Worm (Caenorhabditis elegans) whole organism, late embryonic: ENCODE results near the gene sams-5.

ENCODE experiments used
- C08G9.2 ChIP-seq: sonication (generic microtip); optimal IDR thresholded peaks from 2 replicates; lab custom pipeline; 2016; ENCODE audit warnings: mild to moderate bottlenecking, missing genetic modification characterization, moderate library complexity, missing compliant biosample characterization
- C38D4.7 ChIP-seq: fragments of 200-800 bp; sonication (Bioruptor generic); optimal IDR thresholded peaks from 2 replicates; lab custom pipeline; 2018; ENCODE audit warnings: mild to moderate bottlenecking, missing genetic modification characterization, moderate library complexity, missing compliant biosample characterization
- K09A11.1 ChIP-seq: sonication (generic microtip); optimal IDR thresholded peaks from 2 replicates; lab custom pipeline; 2017; ENCODE audit warnings: antibody characterized with exemption, mild to moderate bottlenecking, missing genetic modification characterization, missing compliant biosample characterization; ENCODE audit not compliant: insufficient read depth
- T23F11.4 ChIP-seq: fragments of 200-800 bp; sonication (Bioruptor generic); optimal IDR thresholded peaks from 2 replicates; lab custom pipeline; 2018; ENCODE audit warnings: mild to moderate bottlenecking, missing genetic modification characterization, missing compliant biosample characterization
- ama-1 ChIP-seq: fragments of 150-350 bp; optimal IDR thresholded peaks from 2 replicates; lab custom pipeline; 2014
- ceh-18 ChIP-seq: sonication (generic microtip); optimal IDR thresholded peaks from 2 replicates; lab custom pipeline; 2016; ENCODE audit warnings: missing genetic modification characterization, missing compliant biosample characterization
- ceh-19 ChIP-seq: fragments of 200-800 bp; sonication (Bioruptor generic); optimal IDR thresholded peaks from 2 replicates; lab custom pipeline; 2018; ENCODE audit warnings: mild to moderate bottlenecking, missing genetic modification characterization, missing compliant biosample characterization
- ceh-2 ChIP-seq: sonication (generic microtip); optimal IDR thresholded peaks from 2 replicates; lab custom pipeline; 2016; ENCODE audit warnings: missing genotype, missing genetic modification characterization, missing compliant biosample characterization
- ceh-22 ChIP-seq: sonication (generic microtip); optimal IDR thresholded peaks from 2 replicates; lab custom pipeline; 2017; ENCODE audit warnings: missing biosample characterization, missing genetic modification characterization
- ceh-24 ChIP-seq: sonication (generic microtip); optimal IDR thresholded peaks from 2 replicates; lab custom pipeline; 2016; ENCODE audit warnings: mild to moderate bottlenecking, missing genetic modification characterization, missing compliant biosample characterization
- ceh-30 ChIP-seq: fragments of 150-350 bp; optimal IDR thresholded peaks from 2 replicates; lab custom pipeline; 2014; ENCODE audit warnings: missing biosample characterization, missing genetic modification characterization
- ceh-31 ChIP-seq: sonication (generic microtip); optimal IDR thresholded peaks from 2 replicates; lab custom pipeline; 2016; ENCODE audit warnings: missing genetic modification characterization, missing compliant biosample characterization
- ceh-45 ChIP-seq: fragments of 200-800 bp; sonication (Bioruptor generic); IDR thresholded peaks from 2 replicates; pipeline ENCODE4 v1.3.6; 2022; ENCODE audit warnings: missing genetic modification reagents, missing genetic modification characterization, missing compliant biosample characterization
- ceh-6 ChIP-seq: fragments of 200-800 bp; sonication (Bioruptor generic); optimal IDR thresholded peaks from 2 replicates; lab custom pipeline; 2018; ENCODE audit warnings: mild to moderate bottlenecking, missing genetic modification characterization, missing compliant biosample characterization
- ceh-9 ChIP-seq: sonication (generic microtip); optimal IDR thresholded peaks from 2 replicates; lab custom pipeline; 2016; ENCODE audit warnings: mild to moderate bottlenecking, missing genetic modification characterization, inconsistent platforms, missing compliant biosample characterization
- che-1 ChIP-seq: sonication (generic microtip); optimal IDR thresholded peaks from 2 replicates; lab custom pipeline; 2016; ENCODE audit warnings: mild to moderate bottlenecking, missing genetic modification characterization, missing compliant biosample characterization
- dmd-4 ChIP-seq: sonication (generic microtip); optimal IDR thresholded peaks from 2 replicates; lab custom pipeline; 2016; ENCODE audit warnings: borderline replicate concordance, missing genetic modification characterization, missing compliant biosample characterization
- elt-2 ChIP-seq: sonication (generic microtip); optimal IDR thresholded peaks from 2 replicates; lab custom pipeline; 2016; ENCODE audit warnings: missing genetic modification reagents, missing genetic modification characterization, missing compliant biosample characterization
- elt-4 ChIP-seq: sonication (generic microtip); optimal IDR thresholded peaks from 2 replicates; lab custom pipeline; 2016; ENCODE audit warnings: missing genetic modification characterization, missing compliant biosample characterization
- ets-4 ChIP-seq: sonication (generic microtip); optimal IDR thresholded peaks from 2 replicates; lab custom pipeline; 2016; ENCODE audit warnings: missing genetic modification characterization, missing compliant biosample characterization
- fkh-10 ChIP-seq: fragments of 150-350 bp; optimal IDR thresholded peaks from 2 replicates; lab custom pipeline; 2014; ENCODE audit warnings: missing biosample characterization, missing genetic modification reagents, missing genetic modification characterization
- fkh-6 ChIP-seq: sonication (generic microtip); optimal IDR thresholded peaks from 2 replicates; lab custom pipeline; 2016; ENCODE audit warnings: missing genetic modification characterization, missing compliant biosample characterization
- gmeb-2 ChIP-seq: sonication (generic microtip); optimal IDR thresholded peaks from 2 replicates; lab custom pipeline; 2016; ENCODE audit warnings: missing genetic modification characterization, inconsistent platforms, missing compliant biosample characterization
- hlh-13 ChIP-seq: fragments of 200-800 bp; sonication (Bioruptor generic); optimal IDR thresholded peaks from 2 replicates; lab custom pipeline; 2018; ENCODE audit warnings: mild to moderate bottlenecking, missing genetic modification characterization, missing compliant biosample characterization
- hlh-15 ChIP-seq: sonication (generic microtip); optimal IDR thresholded peaks from 2 replicates; lab custom pipeline; 2016; ENCODE audit warnings: missing genetic modification characterization, missing compliant biosample characterization
- hlh-6 ChIP-seq: sonication (generic microtip); optimal IDR thresholded peaks from 2 replicates; lab custom pipeline; 2016; ENCODE audit warnings: missing genotype, missing genetic modification characterization, missing compliant biosample characterization
- hlh-8 ChIP-seq: sonication (generic microtip); optimal IDR thresholded peaks from 2 replicates; lab custom pipeline; 2016; ENCODE audit warnings: missing genotype, missing genetic modification characterization, missing compliant biosample characterization
- lim-6 ChIP-seq: sonication (generic microtip); optimal IDR thresholded peaks from 2 replicates; lab custom pipeline; 2016; ENCODE audit warnings: missing genetic modification characterization, missing compliant biosample characterization
- nfya-1 ChIP-seq: sonication (generic microtip); optimal IDR thresholded peaks from 2 replicates; lab custom pipeline; 2017; ENCODE audit warnings: missing genetic modification characterization, mild to moderate bottlenecking, missing compliant biosample characterization, antibody characterized with exemption, moderate library complexity
- nhr-11 ChIP-seq: fragments of 150-350 bp; optimal IDR thresholded peaks from 2 replicates; lab custom pipeline; 2014; ENCODE audit warnings: missing biosample characterization, missing genetic modification characterization
- npax-4 ChIP-seq: sonication (generic microtip); optimal IDR thresholded peaks from 2 replicates; lab custom pipeline; 2016; ENCODE audit warnings: missing genetic modification characterization, missing compliant biosample characterization
- odd-2 ChIP-seq: sonication (generic microtip); optimal IDR thresholded peaks from 2 replicates; lab custom pipeline; 2017; ENCODE audit warnings: antibody characterized with exemption, mild to moderate bottlenecking, missing genetic modification characterization, missing compliant biosample characterization
- pag-3 ChIP-seq: sonication (generic microtip); optimal IDR thresholded peaks from 2 replicates; lab custom pipeline; 2016; ENCODE audit warnings: missing compliant biosample characterization, missing genetic modification characterization, borderline replicate concordance
- pat-9 ChIP-seq: fragments of 200-800 bp; sonication (Bioruptor generic); optimal IDR thresholded peaks from 2 replicates; lab custom pipeline; 2018; ENCODE audit warnings: mild to moderate bottlenecking, missing genetic modification characterization, moderate library complexity, missing compliant biosample characterization
- pax-1 ChIP-seq: fragments of 150-350 bp; optimal IDR thresholded peaks from 2 replicates; lab custom pipeline; 2014; ENCODE audit warnings: missing biosample characterization, missing genetic modification characterization
- pqm-1 ChIP-seq: sonication (generic microtip); optimal IDR thresholded peaks from 2 replicates; lab custom pipeline; 2016; ENCODE audit warnings: missing genetic modification characterization, missing compliant biosample characterization
- pros-1 ChIP-seq: fragments of 150-350 bp; optimal IDR thresholded peaks from 2 replicates; lab custom pipeline; 2014; ENCODE audit warnings: missing biosample characterization, missing genetic modification reagents, missing genetic modification characterization
- sox-2 ChIP-seq: fragments of 200-800 bp; sonication (Bioruptor generic); IDR thresholded peaks from 2 replicates; pipeline ENCODE4 v1.3.6; 2022; ENCODE audit warnings: missing genetic modification reagents, missing genetic modification characterization, missing compliant biosample characterization
- sox-4 ChIP-seq: sonication (generic microtip); optimal IDR thresholded peaks from 2 replicates; lab custom pipeline; 2017; ENCODE audit warnings: mild to moderate bottlenecking, missing genetic modification characterization, inconsistent platforms, missing compliant biosample characterization
- syd-9 ChIP-seq: sonication (generic microtip); optimal IDR thresholded peaks from 2 replicates; lab custom pipeline; 2016; ENCODE audit warnings: mild to moderate bottlenecking, missing genetic modification characterization, moderate library complexity, missing compliant biosample characterization
- tbx-2 ChIP-seq: sonication (generic microtip); optimal IDR thresholded peaks from 2 replicates; lab custom pipeline; 2016; ENCODE audit warnings: missing genetic modification characterization, missing compliant biosample characterization
- tbx-7 ChIP-seq: sonication (generic microtip); optimal IDR thresholded peaks from 2 replicates; lab custom pipeline; 2016; ENCODE audit warnings: missing genotype, missing genetic modification characterization, missing compliant biosample characterization
- ttx-3 ChIP-seq: sonication (generic microtip); optimal IDR thresholded peaks from 2 replicates; lab custom pipeline; 2016; ENCODE audit warnings: missing genetic modification reagents, missing genetic modification characterization, missing compliant biosample characterization
- unc-3 ChIP-seq, 2 experiments: fragments of 200-800 bp in 1 of 2; sonication (Bioruptor generic) in 1 of 2; sonication (generic microtip) in 1 of 2; conservative IDR thresholded peaks in 1 of 2; optimal IDR thresholded peaks in 1 of 2; 2 replicates each; pipeline versions ENCODE4 v1.3.6 to Lab custom; 2016 to 2022; ENCODE audit warnings: missing compliant biosample characterization in 2 of 2, missing genetic modification characterization in 2 of 2, missing genetic modification reagents in 1 of 2
- unc-42 ChIP-seq: sonication (generic microtip); optimal IDR thresholded peaks from 2 replicates; lab custom pipeline; 2016; ENCODE audit warnings: missing genotype, missing genetic modification characterization, missing compliant biosample characterization
- unc-55 ChIP-seq: sonication (generic microtip); optimal IDR thresholded peaks from 2 replicates; lab custom pipeline; 2017; ENCODE audit warnings: missing biosample characterization, missing genetic modification reagents, missing genetic modification characterization
- zip-5 ChIP-seq: sonication (generic microtip); optimal IDR thresholded peaks from 2 replicates; lab custom pipeline; 2016; ENCODE audit warnings: missing genetic modification characterization, missing compliant biosample characterization

The sams-5 gene

DNA sequence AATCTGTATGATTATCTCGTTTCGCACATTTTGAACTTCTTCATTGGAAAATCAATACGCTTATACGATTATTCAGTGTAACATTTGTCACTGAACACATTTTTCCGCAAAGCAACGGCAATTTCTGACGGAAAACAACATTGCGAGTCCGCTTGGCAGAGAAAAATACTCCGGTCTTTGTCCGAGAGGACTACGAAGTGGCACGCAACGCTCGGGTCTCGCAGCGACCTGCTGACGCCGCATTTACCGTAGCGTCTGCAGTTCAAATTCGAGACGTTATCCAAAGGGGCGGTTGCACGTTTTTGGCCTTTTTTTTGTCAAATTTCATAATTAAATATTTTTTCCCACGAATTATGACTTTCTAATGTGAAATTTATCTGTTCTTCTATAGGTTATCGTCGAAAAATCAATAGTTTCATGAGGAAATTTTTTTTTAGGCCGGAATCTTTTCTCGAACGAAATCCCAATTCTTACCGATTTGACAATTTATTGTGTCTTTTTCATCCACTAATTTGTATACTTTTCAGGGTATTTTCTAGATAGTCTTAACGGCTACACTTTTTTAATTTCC, 44.4 kb upstream of the sams-5 start, which contains the start of gene sqd-1 (continued):
- peak; percentile 27 for TF ChIP-seq K09A11.1 (tag; lab: Kevin White, UChicago)
- TF ChIP-seq ceh-22, result no peak
- TF ChIP-seq elt-2 (tag; lab: Kevin White, UChicago), result peak; percentile 54
- no peak for TF ChIP-seq ceh-24 (tag; lab: Kevin White, UChicago)
- peak; percentile 81 for TF ChIP-seq unc-42 (tag; lab: Kevin White, UChicago)
- peak; percentile 83 for TF ChIP-seq tbx-2
- TF ChIP-seq lim-6 (tag; lab: Kevin White, UChicago), result no peak
- TF ChIP-seq che-1, result peak; percentile 52
- peak; percentile 24 for TF ChIP-seq syd-9 (tag; lab: Kevin White, UChicago)
- TF ChIP-seq unc-55 (GFP tag; lab: Kevin White, UChicago), result peak; percentile 34
- no peak for TF ChIP-seq tbx-7
- TF ChIP-seq pax-1 (tag; lab: Kevin White, UChicago), result peak; percentile 57
- TF ChIP-seq ets-4, result peak; percentile 54
- TF ChIP-seq unc-3 (GFP tag; conservative IDR thresholded peaks at IDR 0.05; lab: Robert Waterston, UW), result no peak
- no peak for TF ChIP-seq unc-3 (tag; optimal IDR thresholded peaks at IDR 0.05; lab: Kevin White, UChicago)
- peak; percentile 21 for TF ChIP-seq hlh-8
- TF ChIP-seq ceh-9 (tag; lab: Kevin White, UChicago), result no peak
- TF ChIP-seq ceh-31 (tag; lab: Kevin White, UChicago), result peak; percentile 90
- TF ChIP-seq hlh-6, result peak; percentile 33
- TF ChIP-seq ceh-2 (tag; lab: Kevin White, UChicago), result peak; percentile 55
- peak; percentile 28 for TF ChIP-seq fkh-10 (GFP tag; lab: Kevin White, UChicago)
- TF ChIP-seq ceh-19, result peak; percentile 46
- TF ChIP-seq gmeb-2 (tag; lab: Kevin White, UChicago), result peak; percentile 44
- peak; percentile 16 for TF ChIP-seq ceh-30 (tag; lab: Kevin White, UChicago)
- no peak for TF ChIP-seq C38D4.7 (GFP tag; lab: Kevin White, UChicago)
- no peak for TF ChIP-seq nhr-11 (tag; lab: Kevin White, UChicago)
- TF ChIP-seq zip-5 (tag; lab: Kevin White, UChicago), result no peak
- peak; percentile 91 for TF ChIP-seq nfya-1 (tag; lab: Kevin White, UChicago)
- peak; percentile 69 for TF ChIP-seq C08G9.2 (tag; lab: Kevin White, UChicago)
- TF ChIP-seq ttx-3 (tag; lab: Kevin White, UChicago), result no peak
- peak; percentile 31 for TF ChIP-seq pat-9 (tag; lab: Kevin White, UChicago)
- peak; percentile 39 for TF ChIP-seq sox-4
- TF ChIP-seq pros-1 (tag; lab: Kevin White, UChicago), result peak; percentile 39
- TF ChIP-seq pag-3 (tag; lab: Kevin White, UChicago), result no peak

DNA sequence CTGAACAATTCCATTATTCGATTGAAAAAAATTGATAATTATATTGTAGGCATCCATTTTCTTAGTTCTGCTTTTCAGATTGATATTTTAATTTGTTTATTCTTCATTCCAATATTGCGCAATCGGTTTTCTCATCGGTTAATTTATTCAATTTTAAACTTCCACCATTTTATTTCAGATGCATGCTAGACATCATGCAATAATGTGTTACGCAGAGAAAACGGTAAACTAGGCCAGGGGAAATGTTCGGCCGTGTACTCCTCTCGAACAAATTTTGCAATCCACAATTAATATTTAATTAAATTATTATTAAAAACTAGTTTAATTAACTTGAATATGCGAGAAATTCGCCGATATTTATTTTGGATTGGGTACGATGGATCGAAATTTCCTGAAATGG, 42.3 kb upstream of the sams-5 start, which contains the start of gene Y73B6BL.29:
Y73B6BL.29 (plus strand) TSS at position 263 of the 400 bp plus-strand sequence.
- no peak for TF ChIP-seq hlh-15 (tag; lab: Kevin White, UChicago)
- peak; percentile 86 for TF ChIP-seq hlh-8
- peak; percentile 96 for TF ChIP-seq ets-4
- TF ChIP-seq tbx-2, result peak; percentile 87
- TF ChIP-seq ceh-18 (tag; lab: Kevin White, UChicago), result peak; percentile 27
- TF ChIP-seq pat-9 (tag; lab: Kevin White, UChicago), result no peak
- TF ChIP-seq sox-2 (GFP tag; lab: Robert Waterston, UW), result no peak
- TF ChIP-seq ceh-22, result no peak
- TF ChIP-seq ceh-45, result no peak
- TF ChIP-seq pqm-1 (tag; lab: Kevin White, UChicago), result peak; percentile 69
- TF ChIP-seq zip-5 (tag; lab: Kevin White, UChicago), result peak; percentile 84
- TF ChIP-seq T23F11.4 (GFP tag; lab: Kevin White, UChicago), result no peak
- no peak for TF ChIP-seq hlh-13
- peak; percentile 91 for TF ChIP-seq ceh-31 (tag; lab: Kevin White, UChicago)
- TF ChIP-seq fkh-6 (tag; lab: Kevin White, UChicago), result no peak
- TF ChIP-seq ama-1 (lab: Kevin White, UChicago), result no peak
- TF ChIP-seq ttx-3 (tag; lab: Kevin White, UChicago), result peak; percentile 54
- peak; percentile 63 for TF ChIP-seq pax-1 (tag; lab: Kevin White, UChicago)
- TF ChIP-seq gmeb-2 (tag; lab: Kevin White, UChicago), result peak; percentile 18
- no peak for TF ChIP-seq ceh-6 (GFP tag; lab: Kevin White, UChicago)
- no peak for TF ChIP-seq odd-2 (tag; lab: Kevin White, UChicago)
- no peak for TF ChIP-seq npax-4
- TF ChIP-seq syd-9 (tag; lab: Kevin White, UChicago), result no peak
- no peak for TF ChIP-seq dmd-4 (tag; lab: Kevin White, UChicago)
- TF ChIP-seq unc-3 (GFP tag; conservative IDR thresholded peaks at IDR 0.05; lab: Robert Waterston, UW), result no peak
- TF ChIP-seq unc-3 (tag; optimal IDR thresholded peaks at IDR 0.05; lab: Kevin White, UChicago), result peak; percentile 27
- no peak for TF ChIP-seq elt-4 (tag; lab: Kevin White, UChicago)
- TF ChIP-seq unc-55 (GFP tag; lab: Kevin White, UChicago), result peak; percentile 6
- TF ChIP-seq pag-3 (tag; lab: Kevin White, UChicago), result no peak
- TF ChIP-seq pros-1 (tag; lab: Kevin White, UChicago), result no peak
- TF ChIP-seq tbx-7, result peak; percentile 86
- TF ChIP-seq C08G9.2 (tag; lab: Kevin White, UChicago), result peak; percentile 93
